Worm (Caenorhabditis elegans) whole organism, L3 larva: Measurements from ENCODE around the gene zip-2.

Experiments
- R02D3.7 ChIP-seq: fragments of 150-350 bp; optimal IDR thresholded peaks from 2 replicates; lab custom pipeline; 2014; ENCODE audit warnings: missing biosample characterization, missing genetic modification characterization
- ZK546.5 ChIP-seq: sonication (generic microtip); optimal IDR thresholded peaks from 2 replicates; lab custom pipeline; 2017; ENCODE audit warnings: missing biosample characterization, missing genetic modification characterization
- ceh-16 ChIP-seq: sonication (generic microtip); optimal IDR thresholded peaks from 2 replicates; lab custom pipeline; 2017; ENCODE audit warnings: missing biosample characterization, missing genetic modification characterization
- ceh-28 ChIP-seq: fragments of 150-350 bp; optimal IDR thresholded peaks from 2 replicates; lab custom pipeline; 2014; ENCODE audit warnings: missing biosample characterization, missing genetic modification reagents, missing genetic modification characterization
- ceh-9 ChIP-seq: sonication (generic microtip); optimal IDR thresholded peaks from 2 replicates; lab custom pipeline; 2018; ENCODE audit warnings: missing biosample characterization, missing genetic modification characterization
- daf-12 ChIP-seq: fragments of 150-350 bp; optimal IDR thresholded peaks from 2 replicates; lab custom pipeline; 2014; ENCODE audit warnings: missing biosample characterization, missing genetic modification reagents, missing genetic modification characterization
- egl-27 ChIP-seq: sonication (generic microtip); optimal IDR thresholded peaks from 4 replicates; lab custom pipeline; 2017; ENCODE audit warnings: missing biosample characterization, missing genetic modification reagents, missing genetic modification characterization
- egl-5 ChIP-seq: fragments of 150-350 bp; optimal IDR thresholded peaks from 2 replicates; lab custom pipeline; 2017; ENCODE audit warnings: missing biosample characterization, missing genetic modification reagents, missing genetic modification characterization, inconsistent platforms
- elt-1 ChIP-seq: fragments of 150-350 bp; optimal IDR thresholded peaks from 2 replicates; lab custom pipeline; 2014; ENCODE audit warnings: missing biosample characterization, missing genetic modification characterization
- elt-2 ChIP-seq: sonication (generic microtip); optimal IDR thresholded peaks from 2 replicates; lab custom pipeline; 2016; ENCODE audit warnings: missing genetic modification reagents, mild to moderate bottlenecking, missing genetic modification characterization, missing compliant biosample characterization
- elt-3 ChIP-seq, 3 experiments: fragments of 150-350 bp in 1 of 3; sonication (generic microtip) in 2 of 3; optimal IDR thresholded peaks; 2 replicates in 2 of 3; 4 replicates in 1 of 3; lab custom pipeline; 2014 to 2017; ENCODE audit warnings: missing biosample characterization in 3 of 3, missing genetic modification characterization in 3 of 3
- eor-1 ChIP-seq, 2 experiments: fragments of 150-350 bp; optimal IDR thresholded peaks; 2 replicates each; lab custom pipeline; 2014 to 2018; ENCODE audit warnings: missing biosample characterization in 2 of 2, missing genetic modification characterization in 2 of 2
- fkh-2 ChIP-seq: fragments of 150-350 bp; optimal IDR thresholded peaks from 2 replicates; lab custom pipeline; 2014; ENCODE audit warnings: missing biosample characterization, missing genetic modification reagents, missing genetic modification characterization
- fos-1 ChIP-seq: fragments of 150-350 bp; optimal IDR thresholded peaks from 2 replicates; lab custom pipeline; 2014; ENCODE audit warnings: missing biosample characterization, missing genetic modification characterization
- hmg-11 ChIP-seq: sonication (generic microtip); optimal IDR thresholded peaks from 2 replicates; lab custom pipeline; 2016; ENCODE audit warnings: missing genetic modification characterization, missing compliant biosample characterization
- jun-1 ChIP-seq: fragments of 150-350 bp; optimal IDR thresholded peaks from 2 replicates; lab custom pipeline; 2014; ENCODE audit warnings: missing biosample characterization, missing genetic modification reagents, missing genetic modification characterization
- lin-15B ChIP-seq: fragments of 150-350 bp; optimal IDR thresholded peaks from 2 replicates; lab custom pipeline; 2014; ENCODE audit warnings: missing biosample characterization, missing genetic modification characterization
- lin-39 ChIP-seq: fragments of 150-350 bp; optimal IDR thresholded peaks from 2 replicates; lab custom pipeline; 2018; ENCODE audit warnings: missing biosample characterization, missing genetic modification reagents, missing genetic modification characterization
- mdl-1 ChIP-seq: fragments of 150-350 bp; optimal IDR thresholded peaks from 2 replicates; lab custom pipeline; 2014; ENCODE audit warnings: missing biosample characterization, missing genetic modification characterization
- mml-1 ChIP-seq: fragments of 150-350 bp; sonication (generic microtip); optimal IDR thresholded peaks from 3 replicates; lab custom pipeline; 2014; ENCODE audit warnings: missing biosample characterization, missing genetic modification characterization
- nfya-1 ChIP-seq: sonication (generic microtip); optimal IDR thresholded peaks from 2 replicates; lab custom pipeline; 2017; ENCODE audit warnings: missing genetic modification characterization, mild to moderate bottlenecking, missing compliant biosample characterization, antibody characterized with exemption, moderate library complexity; ENCODE audit not compliant: insufficient read depth
- nhr-23 ChIP-seq: fragments of 150-350 bp; optimal IDR thresholded peaks from 2 replicates; lab custom pipeline; 2014; ENCODE audit warnings: missing biosample characterization, missing genetic modification reagents, missing genetic modification characterization
- nhr-237 ChIP-seq: fragments of 150-350 bp; optimal IDR thresholded peaks from 2 replicates; lab custom pipeline; 2014; ENCODE audit warnings: missing biosample characterization, missing genetic modification characterization
- nhr-25 ChIP-seq: sonication (generic microtip); optimal IDR thresholded peaks from 2 replicates; lab custom pipeline; 2017; ENCODE audit warnings: missing biosample characterization, missing genetic modification characterization
- nhr-28 ChIP-seq: fragments of 150-350 bp; optimal IDR thresholded peaks from 2 replicates; lab custom pipeline; 2014; ENCODE audit warnings: missing biosample characterization, missing genetic modification characterization
- nhr-43 ChIP-seq: sonication (generic microtip); optimal IDR thresholded peaks from 2 replicates; lab custom pipeline; 2016; ENCODE audit warnings: mild to moderate bottlenecking, missing genetic modification characterization, missing compliant biosample characterization; ENCODE audit not compliant: poor library complexity, severe bottlenecking
- nhr-67 ChIP-seq: fragments of 150-350 bp; optimal IDR thresholded peaks from 2 replicates; lab custom pipeline; 2014; ENCODE audit warnings: missing biosample characterization, missing genetic modification characterization
- nhr-76 ChIP-seq: fragments of 150-350 bp; sonication (generic microtip); optimal IDR thresholded peaks from 5 replicates; lab custom pipeline; 2014; ENCODE audit warnings: missing biosample characterization, missing genetic modification characterization
- nhr-77 ChIP-seq: fragments of 150-350 bp; optimal IDR thresholded peaks from 2 replicates; lab custom pipeline; 2014; ENCODE audit warnings: missing biosample characterization, missing genetic modification characterization
- pha-4 ChIP-seq: fragments of 150-350 bp; optimal IDR thresholded peaks from 2 replicates; lab custom pipeline; 2014; ENCODE audit warnings: missing biosample characterization, missing genetic modification reagents, missing genetic modification characterization
- sea-2 ChIP-seq: fragments of 150-350 bp; sonication (generic microtip); optimal IDR thresholded peaks from 4 replicates; lab custom pipeline; 2014; ENCODE audit warnings: missing biosample characterization, missing genetic modification reagents, missing genetic modification characterization
- skn-1 ChIP-seq: fragments of 150-350 bp; optimal IDR thresholded peaks from 2 replicates; lab custom pipeline; 2014; ENCODE audit warnings: missing biosample characterization, missing genetic modification characterization
- snpc-4 ChIP-seq: fragments of 150-350 bp; optimal IDR thresholded peaks from 2 replicates; lab custom pipeline; 2014; ENCODE audit warnings: missing biosample characterization, missing genetic modification characterization
- tbx-2 ChIP-seq: sonication (generic microtip); optimal IDR thresholded peaks from 2 replicates; lab custom pipeline; 2016; ENCODE audit warnings: mild to moderate bottlenecking, missing genetic modification characterization, missing compliant biosample characterization
- unc-39 ChIP-seq: sonication (generic microtip); optimal IDR thresholded peaks from 4 replicates; lab custom pipeline; 2017; ENCODE audit warnings: missing biosample characterization, missing genetic modification characterization
- zag-1 ChIP-seq: fragments of 150-350 bp; optimal IDR thresholded peaks from 2 replicates; lab custom pipeline; 2014; ENCODE audit warnings: missing biosample characterization, missing genetic modification characterization
- ztf-11 ChIP-seq: fragments of 150-350 bp; optimal IDR thresholded peaks from 2 replicates; lab custom pipeline; 2014; ENCODE audit warnings: missing biosample characterization, missing genetic modification characterization

zip-2 gene

DNA sequence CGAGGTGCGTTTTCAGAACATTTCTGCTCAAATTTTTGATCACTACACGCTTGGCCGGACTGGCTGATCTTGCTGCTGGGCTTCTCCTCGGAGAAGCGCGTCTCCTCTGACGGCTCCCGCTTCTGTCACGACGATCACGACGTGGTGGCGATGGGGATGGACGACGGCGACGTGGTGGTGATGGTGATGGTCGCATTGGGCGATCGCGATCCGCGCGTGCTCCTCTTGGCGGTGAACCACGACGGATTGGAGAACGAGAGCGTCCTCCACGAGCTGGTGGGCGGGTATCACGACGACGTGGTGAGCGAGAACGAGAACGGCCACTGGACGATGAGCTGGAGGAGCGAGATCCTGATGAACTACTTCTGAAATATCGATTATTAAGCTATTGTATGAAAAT, 20.6 kb downstream of the zip-2 start:
- no peak for TF ChIP-seq nhr-67
- TF ChIP-seq lin-15B (tag; lab: Kevin White, UChicago) = no peak
- no peak for TF ChIP-seq elt-3 (tag; optimal IDR thresholded peaks at IDR 0.05; lab: Kevin White, UChicago)
- no peak for TF ChIP-seq nfya-1 (tag; lab: Kevin White, UChicago)
- no peak for TF ChIP-seq sea-2
- no peak for TF ChIP-seq daf-12 (tag; lab: Kevin White, UChicago)
- no peak for TF ChIP-seq zag-1 (tag; lab: Kevin White, UChicago)

DNA sequence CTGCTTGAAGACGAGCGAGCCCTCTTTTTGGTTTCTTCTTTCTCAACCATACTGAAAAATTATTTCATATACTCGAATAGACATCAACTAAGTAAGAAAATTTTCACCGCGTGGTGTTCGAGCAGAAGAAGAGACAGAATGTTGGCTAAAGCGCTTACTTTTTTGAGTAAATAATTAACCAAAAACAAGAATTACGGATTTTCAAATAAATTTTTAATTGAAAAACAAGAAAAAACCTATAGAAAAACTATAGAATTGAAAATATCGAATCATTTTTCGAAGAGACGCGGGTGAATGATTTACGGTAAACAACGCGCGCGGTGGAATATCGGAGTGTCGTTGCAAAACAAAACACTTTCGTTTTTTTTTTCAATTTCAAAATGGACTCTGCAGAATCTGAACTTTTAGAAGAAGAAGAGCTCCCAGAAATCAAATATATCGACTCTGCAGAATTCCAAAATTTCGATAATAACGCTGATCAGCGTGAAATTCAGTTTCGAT, 21.1 kb downstream of the zip-2 start, which contains the start of the genes rnp-5 and tag-51:
TSS of gene rnp-5 (minus strand) at position 51 of the 501 bp plus-strand sequence.
TSS of gene tag-51 (plus strand) at position 363 of the 501 bp plus-strand sequence.
- TF ChIP-seq fkh-2 (tag; lab: Kevin White, UChicago) (no peak), nhr-28 (tag; lab: Kevin White, UChicago) (no peak), tbx-2 (tag; lab: Kevin White, UChicago) (no peak), jun-1 (tag; lab: Kevin White, UChicago) (no peak), lin-39 (tag; lab: Kevin White, UChicago) (no peak), elt-3 (tag; optimal IDR thresholded peaks at IDR 0.05; lab: Kevin White, UChicago) (no peak), skn-1 (no peak), nhr-237 (no peak), ceh-16 (no peak), R02D3.7 (tag; lab: Kevin White, UChicago) (peak; percentile 51), elt-1 (tag; lab: Kevin White, UChicago) (no peak), unc-39 (tag; lab: Kevin White, UChicago) (no peak), ceh-28 (no peak), egl-5 (tag; lab: Kevin White, UChicago) (no peak), zag-1 (tag; lab: Kevin White, UChicago) (no peak), nhr-43 (no peak), elt-2 (tag; lab: Kevin White, UChicago) (no peak), pha-4 (peak; percentile 53), nhr-67 (no peak), mml-1 (tag; lab: Kevin White, UChicago) (no peak), lin-15B (tag; lab: Kevin White, UChicago) (peak; percentile 21), fos-1 (no peak), egl-27 (no peak)

DNA sequence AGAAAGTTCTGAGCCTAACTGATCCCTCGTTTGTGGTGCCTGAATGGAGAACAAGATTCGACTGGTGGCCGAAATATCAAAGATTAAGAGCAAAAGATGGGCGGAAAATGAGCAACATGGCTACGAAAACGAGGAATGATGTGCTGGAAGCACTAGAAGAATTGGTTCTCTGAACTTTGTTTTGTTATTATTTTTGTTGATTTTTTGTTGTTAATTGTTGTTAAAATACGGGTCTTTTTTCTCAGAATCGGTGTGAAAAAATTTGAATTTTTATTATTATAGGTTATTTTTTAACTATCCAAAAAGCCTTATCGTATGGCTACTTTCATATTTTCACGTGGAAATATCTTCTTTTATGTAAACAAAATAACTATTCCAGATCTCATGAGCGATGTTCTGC, 23.5 kb downstream of the zip-2 start, which contains the start of gene K02F3.12:
TSS of gene K02F3.12 (plus strand) at position 301 of the 400 bp plus-strand sequence.
- TF ChIP-seq skn-1 (no peak), ztf-11 (tag; lab: Kevin White, UChicago) (no peak), tbx-2 (tag; lab: Kevin White, UChicago) (no peak), eor-1 (tag; optimal IDR thresholded peaks at IDR 0.05; lab: Kevin White, UChicago) (no peak), nhr-77 (no peak), lin-15B (tag; lab: Kevin White, UChicago) (no peak), nhr-67 (no peak), pha-4 (no peak), elt-1 (tag; lab: Kevin White, UChicago) (no peak), mdl-1 (tag; lab: Kevin White, UChicago) (no peak), ZK546.5 (tag; lab: Kevin White, UChicago) (no peak)

DNA sequence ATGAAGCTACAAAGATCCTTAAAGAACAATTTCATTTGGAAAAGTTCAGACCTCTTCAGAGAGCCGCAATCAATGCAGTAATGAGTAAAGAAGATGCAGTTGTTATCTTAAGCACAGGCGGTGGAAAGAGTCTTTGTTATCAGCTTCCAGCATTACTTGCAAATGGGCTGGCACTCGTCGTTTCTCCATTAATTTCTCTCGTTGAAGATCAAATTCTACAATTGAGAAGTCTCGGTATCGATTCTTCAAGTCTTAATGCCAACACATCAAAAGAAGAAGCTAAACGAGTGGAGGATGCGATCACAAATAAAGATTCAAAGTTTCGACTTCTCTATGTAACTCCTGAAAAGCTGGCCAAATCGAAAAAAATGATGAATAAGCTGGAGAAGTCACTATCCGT, 24.1 kb downstream of the zip-2 start:
- TF ChIP-seq nhr-23 (no peak), jun-1 (tag; lab: Kevin White, UChicago) (no peak), nhr-67 (no peak), ceh-28 (no peak)

DNA sequence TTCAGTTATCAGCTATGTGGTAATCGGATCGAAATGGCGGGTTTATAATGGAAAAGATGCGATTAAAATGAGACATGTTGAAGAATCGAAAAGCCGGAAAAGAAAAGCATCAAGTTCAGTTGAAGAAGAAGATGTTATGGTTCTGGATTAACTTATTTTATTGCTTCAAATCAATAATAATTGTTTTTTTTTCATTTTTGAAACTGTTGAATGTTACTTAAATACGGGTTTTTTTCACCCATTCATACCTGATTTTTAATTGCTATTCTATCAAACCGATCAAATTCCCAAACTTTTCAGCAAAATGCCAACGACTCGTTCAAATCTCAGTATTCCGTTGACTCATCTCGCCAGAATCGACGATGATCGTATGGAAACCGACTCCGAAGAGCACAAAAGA, 27.1 kb downstream of the zip-2 start, which contains the start of gene exos-4.2:
TSS of gene exos-4.2 (plus strand) at position 301 of the 400 bp plus-strand sequence.
- TF ChIP-seq nhr-76 (no peak), nhr-25 (no peak), lin-39 (tag; lab: Kevin White, UChicago) (no peak), ceh-9 (tag; lab: Kevin White, UChicago) (no peak), sea-2 (no peak), nfya-1 (tag; lab: Kevin White, UChicago) (no peak), snpc-4 (tag; lab: Kevin White, UChicago) (no peak), unc-39 (tag; lab: Kevin White, UChicago) (no peak), daf-12 (tag; lab: Kevin White, UChicago) (no peak), eor-1 (tag; optimal IDR thresholded peaks at IDR 0.05; lab: Kevin White, UChicago) (no peak), hmg-11 (no peak), skn-1 (no peak)
- TF ChIP-seq, all 47 proteins: peak for 0
